Fruit fly (Drosophila melanogaster): ENCODE measurements around the gene lectin-21Ca.

DNA sequence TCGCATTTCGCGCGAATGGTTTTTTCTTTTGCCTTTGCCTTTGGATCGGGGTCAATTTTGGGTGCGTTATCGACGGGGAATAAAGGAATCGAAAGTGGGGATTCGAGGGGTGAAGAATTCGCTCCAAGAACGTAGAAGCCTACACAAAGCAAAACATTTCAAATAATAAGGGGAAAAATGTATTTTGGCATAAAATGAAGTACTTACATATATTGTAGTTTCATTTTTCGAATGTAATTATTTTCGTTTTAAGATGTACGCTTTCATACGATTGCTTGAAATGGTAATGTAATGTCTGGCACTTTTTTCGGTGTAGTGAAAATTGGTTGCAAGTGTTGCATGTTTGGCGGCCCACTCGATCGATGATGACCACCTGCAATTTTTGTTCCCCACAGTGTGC, 9.4 kb upstream of the lectin-21Ca start:
- TF ChIP-seq CG8478 (optimal IDR thresholded peaks at IDR 0.05): no peak
- TF ChIP-seq CTCF (optimal IDR thresholded peaks at IDR 0.05): no peak

Data from S2 (cell line).